Fruit fly (Drosophila melanogaster) whole organism, embryonic: ENCODE measurements around the gene Or7a.

Experiments
- Abd-B ChIP-seq: fragments of 200-800 bp; sonication (Bioruptor generic); optimal IDR thresholded peaks from 2 replicates; lab custom pipeline; 2018; ENCODE audit warnings: missing biosample characterization, mild to moderate bottlenecking, missing genetic modification characterization, moderate library complexity
- Bdp1 ChIP-seq: fragments of 200-800 bp; sonication (Bioruptor generic); optimal IDR thresholded peaks from 3 replicates; lab custom pipeline; 2016; ENCODE audit warnings: missing biosample characterization, missing genetic modification characterization
- CG10366 ChIP-seq: fragments of 200-800 bp; sonication (Bioruptor generic); IDR thresholded peaks from 2 replicates; pipeline ENCODE4 v1.3.6; 2022; ENCODE audit warnings: missing biosample characterization, missing genetic modification characterization
- CG10543 ChIP-seq: fragments of 200-800 bp; sonication (Bioruptor generic); optimal IDR thresholded peaks from 3 replicates; lab custom pipeline; 2017; ENCODE audit warnings: missing biosample characterization, mild to moderate bottlenecking, missing genetic modification characterization, moderate library complexity
- CG1233 ChIP-seq: fragments of 200-800 bp; sonication (Bioruptor generic); optimal IDR thresholded peaks from 4 replicates; lab custom pipeline; 2018; ENCODE audit warnings: missing biosample characterization, mild to moderate bottlenecking, missing genetic modification characterization
- CG17328 ChIP-seq: fragments of 200-800 bp; sonication (Bioruptor generic); IDR thresholded peaks from 2 replicates; pipeline ENCODE4 v1.3.6; 2022; ENCODE audit warnings: missing biosample characterization, missing genetic modification characterization
- CG31441 ChIP-seq: fragments of 200-800 bp; sonication (Bioruptor generic); IDR thresholded peaks from 2 replicates; pipeline ENCODE4 v1.3.6; 2022; ENCODE audit warnings: missing biosample characterization, missing genetic modification characterization
- CG32532 ChIP-seq: fragments of 200-800 bp; sonication (Bioruptor generic); IDR thresholded peaks from 2 replicates; pipeline ENCODE4 v1.3.6; 2022; ENCODE audit warnings: missing biosample characterization, missing genetic modification characterization
- CG4424 ChIP-seq: fragments of 200-800 bp; sonication (Bioruptor generic); optimal IDR thresholded peaks from 3 replicates; lab custom pipeline; 2016; ENCODE audit warnings: missing biosample characterization, missing genetic modification characterization
- CG5953 ChIP-seq: fragments of 200-800 bp; sonication (Bioruptor generic); IDR thresholded peaks from 2 replicates; pipeline ENCODE4 v1.3.6; 2022; ENCODE audit warnings: missing biosample characterization, missing genetic modification characterization
- CG8089 ChIP-seq: fragments of 200-800 bp; sonication (Bioruptor generic); optimal IDR thresholded peaks from 3 replicates; lab custom pipeline; 2016; ENCODE audit warnings: missing biosample characterization, missing genetic modification characterization
- CG8281 ChIP-seq: fragments of 200-800 bp; sonication (Bioruptor generic); optimal IDR thresholded peaks from 2 replicates; lab custom pipeline; 2018; ENCODE audit warnings: missing biosample characterization, mild to moderate bottlenecking, missing genetic modification characterization, moderate library complexity
- CG8924 ChIP-seq: fragments of 200-800 bp; optimal IDR thresholded peaks from 3 replicates; lab custom pipeline; 2019; ENCODE audit warnings: missing biosample characterization, mild to moderate bottlenecking, missing genetic modification characterization, moderate library complexity
- CG9727 ChIP-seq: fragments of 200-800 bp; sonication (Bioruptor generic); optimal IDR thresholded peaks from 3 replicates; lab custom pipeline; 2017; ENCODE audit warnings: missing biosample characterization, mild to moderate bottlenecking, missing genetic modification characterization
- CG9876 ChIP-seq: fragments of 200-800 bp; sonication (Bioruptor generic); optimal IDR thresholded peaks from 2 replicates; lab custom pipeline; 2016; ENCODE audit warnings: missing biosample characterization, missing genetic modification characterization
- Dip3 ChIP-seq: fragments of 200-800 bp; sonication (Bioruptor generic); optimal IDR thresholded peaks from 3 replicates; lab custom pipeline; 2016; ENCODE audit warnings: missing biosample characterization, missing genetic modification characterization
- Dll ChIP-seq: fragments of 200-800 bp; sonication (Bioruptor generic); IDR thresholded peaks from 4 replicates; pipeline ENCODE4 v1.3.6; 2022; ENCODE audit warnings: missing biosample characterization, missing genetic modification characterization; ENCODE audit not compliant: partially characterized antibody
- HLHmδ ChIP-seq: fragments of 200-800 bp; sonication (Bioruptor generic); optimal IDR thresholded peaks from 2 replicates; lab custom pipeline; 2018; ENCODE audit warnings: missing biosample characterization, mild to moderate bottlenecking, missing genetic modification characterization, moderate library complexity
- Hr3 ChIP-seq: fragments of 200-800 bp; sonication (Bioruptor generic); optimal IDR thresholded peaks from 3 replicates; lab custom pipeline; 2016; ENCODE audit warnings: missing biosample characterization, missing genetic modification characterization
- Myb ChIP-seq: fragments of 200-800 bp; sonication (Bioruptor generic); optimal IDR thresholded peaks from 2 replicates; lab custom pipeline; 2016; ENCODE audit warnings: missing biosample characterization, missing genetic modification characterization
- Opbp ChIP-seq: fragments of 200-800 bp; sonication (Bioruptor generic); IDR thresholded peaks from 3 replicates; pipeline ENCODE4 v1.3.6; 2022; ENCODE audit warnings: missing biosample characterization, missing genetic modification characterization; ENCODE audit not compliant: partially characterized antibody
- Pdp1 ChIP-seq, 2 experiments: fragments of 200-800 bp; sonication (Bioruptor generic); optimal IDR thresholded peaks; 3 replicates each; lab custom pipeline; 2016; ENCODE audit warnings: missing biosample characterization in 2 of 2, missing genetic modification characterization in 2 of 2, mild to moderate bottlenecking in 1 of 2, moderate library complexity in 1 of 2
- Rfx ChIP-seq: fragments of 200-800 bp; sonication (Bioruptor generic); IDR thresholded peaks from 2 replicates; pipeline ENCODE4 v1.3.6; 2022; ENCODE audit warnings: missing biosample characterization, missing genetic modification characterization
- Scr ChIP-seq: fragments of 200-800 bp; sonication (Bioruptor generic); IDR thresholded peaks from 2 replicates; pipeline ENCODE4 v1.3.6; 2022; ENCODE audit warnings: missing biosample characterization, missing genetic modification characterization; ENCODE audit not compliant: partially characterized antibody
- Side ChIP-seq: fragments of 200-800 bp; sonication (Bioruptor generic); optimal IDR thresholded peaks from 2 replicates; lab custom pipeline; 2016; ENCODE audit warnings: missing biosample characterization, missing genetic modification characterization
- Sox102F ChIP-seq: fragments of 200-800 bp; sonication (Bioruptor generic); optimal IDR thresholded peaks from 2 replicates; lab custom pipeline; 2018; ENCODE audit warnings: missing biosample characterization, mild to moderate bottlenecking, missing genetic modification characterization, moderate library complexity
- al ChIP-seq: fragments of 200-800 bp; sonication (Bioruptor generic); IDR thresholded peaks from 2 replicates; pipeline ENCODE4 v1.3.6; 2022; ENCODE audit warnings: missing biosample characterization, missing genetic modification characterization
- ash1 ChIP-seq: fragments of 200-800 bp; sonication (Bioruptor generic); optimal IDR thresholded peaks from 2 replicates; lab custom pipeline; 2018; ENCODE audit warnings: missing biosample characterization, mild to moderate bottlenecking, missing genetic modification characterization
- cas ChIP-seq: fragments of 200-800 bp; sonication (Bioruptor generic); IDR thresholded peaks from 2 replicates; pipeline ENCODE4 v1.3.6; 2022; ENCODE audit warnings: missing biosample characterization, missing genetic modification characterization
- cg ChIP-seq: fragments of 200-800 bp; sonication (Bioruptor generic); optimal IDR thresholded peaks from 3 replicates; lab custom pipeline; 2019; ENCODE audit warnings: missing biosample characterization, mild to moderate bottlenecking, missing genetic modification characterization, moderate library complexity
- cwo ChIP-seq: fragments of 200-800 bp; sonication (Bioruptor generic); optimal IDR thresholded peaks from 3 replicates; lab custom pipeline; 2017; ENCODE audit warnings: missing biosample characterization, missing genetic modification characterization, mild to moderate bottlenecking, moderate library complexity, missing genetic modification reagents
- dysf ChIP-seq: fragments of 200-800 bp; sonication (Bioruptor generic); IDR thresholded peaks from 3 replicates; pipeline ENCODE4 v1.3.6; 2022; ENCODE audit warnings: missing biosample characterization, missing genetic modification characterization
- exex ChIP-seq: fragments of 200-800 bp; sonication (Bioruptor generic); optimal IDR thresholded peaks from 4 replicates; lab custom pipeline; 2018; ENCODE audit warnings: missing biosample characterization, mild to moderate bottlenecking, missing genetic modification characterization, moderate library complexity
- gsb-n ChIP-seq: fragments of 200-800 bp; sonication (Bioruptor generic); optimal IDR thresholded peaks from 3 replicates; lab custom pipeline; 2018; ENCODE audit warnings: missing biosample characterization, mild to moderate bottlenecking, missing genetic modification characterization
- hth ChIP-seq: fragments of >200 bp; optimal IDR thresholded peaks from 2 replicates; lab custom pipeline; 2017; ENCODE audit warnings: inconsistent platforms
- jing ChIP-seq: fragments of 200-800 bp; sonication (Bioruptor generic); optimal IDR thresholded peaks from 2 replicates; lab custom pipeline; 2018; ENCODE audit warnings: missing biosample characterization, mild to moderate bottlenecking, missing genetic modification characterization
- luna ChIP-seq: fragments of 200-800 bp; sonication (Bioruptor generic); optimal IDR thresholded peaks from 2 replicates; lab custom pipeline; 2016; ENCODE audit warnings: missing biosample characterization, missing genetic modification characterization
- mam ChIP-seq: fragments of 200-800 bp; sonication (Bioruptor generic); optimal IDR thresholded peaks from 3 replicates; lab custom pipeline; 2016; ENCODE audit warnings: missing biosample characterization, missing genetic modification characterization
- onecut ChIP-seq: fragments of 200-800 bp; sonication (Bioruptor generic); IDR thresholded peaks from 2 replicates; pipeline ENCODE4 v1.3.6; 2022; ENCODE audit warnings: missing biosample characterization, missing genetic modification characterization
- pan ChIP-seq, 4 experiments: fragments of >200 bp in 3 of 4; fragments of 200-800 bp in 1 of 4; sonication (Bioruptor generic) in 1 of 4; optimal IDR thresholded peaks in 3 of 4; IDR thresholded peaks in 1 of 4; 2 replicates each; pipeline versions ENCODE4 v1.3.6 to Lab custom; 2017 to 2022; ENCODE audit warnings: missing biosample characterization in 2 of 4, missing genetic modification characterization in 2 of 4, mixed read lengths in 1 of 4
- phol ChIP-seq: fragments of 200-800 bp; sonication (Bioruptor generic); optimal IDR thresholded peaks from 3 replicates; lab custom pipeline; 2018; ENCODE audit warnings: missing biosample characterization, mild to moderate bottlenecking, missing genetic modification characterization, moderate library complexity
- psq ChIP-seq: fragments of 200-800 bp; sonication (Bioruptor generic); optimal IDR thresholded peaks from 2 replicates; lab custom pipeline; 2017; ENCODE audit warnings: missing biosample characterization, missing genetic modification characterization
- pum ChIP-seq: fragments of 200-800 bp; sonication (Bioruptor generic); optimal IDR thresholded peaks from 2 replicates; lab custom pipeline; 2016; ENCODE audit warnings: missing biosample characterization, missing genetic modification characterization
- run ChIP-seq: fragments of 200-800 bp; sonication (Bioruptor generic); optimal IDR thresholded peaks from 3 replicates; lab custom pipeline; 2018; ENCODE audit warnings: missing biosample characterization, mild to moderate bottlenecking, missing genetic modification characterization
- sc ChIP-seq, 3 experiments: fragments of >200 bp in 2 of 3; fragments of 200-800 bp in 1 of 3; sonication (Bioruptor generic) in 1 of 3; optimal IDR thresholded peaks; 2 replicates in 2 of 3; 3 replicates in 1 of 3; lab custom pipeline; 2017; ENCODE audit warnings: mild to moderate bottlenecking in 1 of 3, missing biosample characterization in 1 of 3, missing genetic modification characterization in 1 of 3, missing genetic modification reagents in 1 of 3
- schlank ChIP-seq: fragments of 200-800 bp; sonication (Bioruptor generic); optimal IDR thresholded peaks from 2 replicates; lab custom pipeline; 2018; ENCODE audit warnings: missing biosample characterization, mild to moderate bottlenecking, missing genetic modification characterization
- slou ChIP-seq: fragments of 200-800 bp; sonication (Bioruptor generic); optimal IDR thresholded peaks from 3 replicates; lab custom pipeline; 2016; ENCODE audit warnings: missing biosample characterization, missing genetic modification characterization
- unpg ChIP-seq: fragments of 200-800 bp; sonication (Bioruptor generic); optimal IDR thresholded peaks from 3 replicates; lab custom pipeline; 2018; ENCODE audit warnings: missing biosample characterization, mild to moderate bottlenecking, missing genetic modification characterization, moderate library complexity

Or7a gene

DNA sequence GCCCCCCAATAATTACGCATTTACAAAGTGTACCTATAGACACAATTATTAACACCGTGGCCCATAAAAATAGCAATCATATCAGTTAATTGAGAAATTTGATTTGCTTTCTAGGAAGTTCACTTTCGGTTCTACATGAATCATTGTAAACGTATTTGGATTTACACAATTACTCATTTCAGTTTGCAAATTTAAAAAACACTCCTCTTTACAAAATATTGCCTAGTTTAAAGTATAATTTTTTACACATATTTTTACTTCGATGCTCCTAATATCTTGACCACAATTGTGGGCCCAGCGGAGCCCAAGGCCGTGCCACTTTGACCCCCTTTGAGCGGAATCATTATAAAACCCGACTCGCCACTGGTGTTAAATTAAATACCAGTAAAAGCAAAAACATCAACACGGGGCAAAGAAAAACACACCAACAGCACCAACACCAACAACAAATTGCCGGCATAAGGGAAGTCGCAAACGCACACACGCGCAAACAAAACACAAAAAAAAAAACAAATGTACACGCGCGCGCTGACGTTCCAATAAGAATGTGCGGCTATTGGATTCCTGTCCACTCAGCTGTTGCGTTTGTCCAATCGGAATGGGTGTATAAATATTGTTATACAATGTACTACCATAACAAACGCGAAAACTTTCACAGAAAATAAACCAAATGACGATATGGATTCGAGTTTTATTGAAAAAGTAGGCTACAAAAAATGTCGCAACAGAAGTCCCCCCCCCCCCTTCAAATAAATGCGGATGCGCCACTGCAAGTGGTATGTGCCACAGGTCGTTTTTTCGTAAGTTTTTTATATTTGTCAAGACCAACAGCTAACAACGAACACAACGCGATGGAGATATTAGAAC, 50.8 kb downstream of the Or7a start (continued):
- TF ChIP-seq Dip3 (GFP tag; lab: Kevin White, UChicago): peak; percentile 47
- TF ChIP-seq Opbp: no peak
- no peak for TF ChIP-seq Hr3 (GFP tag; lab: Kevin White, UChicago)
- TF ChIP-seq sc (optimal IDR thresholded peaks at IDR 0.05; lab: Kevin White, UChicago): no peak
- TF ChIP-seq sc (GFP tag; optimal IDR thresholded peaks at IDR 0.05; lab: Kevin White, UChicago): no peak
- no peak for TF ChIP-seq onecut
- no peak for TF ChIP-seq ash1
- peak; percentile 4 for TF ChIP-seq luna (GFP tag; lab: Kevin White, UChicago)
- peak; percentile 75 for TF ChIP-seq unpg
- peak; percentile 73 for TF ChIP-seq dysf (GFP tag; lab: Robert Waterston, UW)
- peak; percentile 70 for TF ChIP-seq cwo (GFP tag; lab: Kevin White, UChicago)
- TF ChIP-seq CG1233 (GFP tag; lab: Kevin White, UChicago): peak; percentile 49
- TF ChIP-seq pum: peak; percentile 15
- no peak for TF ChIP-seq CG8089 (GFP tag; lab: Kevin White, UChicago)
- peak; percentile 18 for TF ChIP-seq Side (GFP tag; lab: Kevin White, UChicago)
- TF ChIP-seq HLHmδ: no peak
- TF ChIP-seq CG10543 (GFP tag; lab: Kevin White, UChicago): peak; percentile 57
- TF ChIP-seq cg (GFP tag; lab: Kevin White, UChicago): peak; percentile 29
- peak; percentile 64 for TF ChIP-seq CG8924 (tag; lab: Kevin White, UChicago)
- TF ChIP-seq Dll (GFP tag; lab: Robert Waterston, UW): no peak
- no peak for TF ChIP-seq mam
- TF ChIP-seq Pdp1 (GFP tag; optimal IDR thresholded peaks at IDR 0.05; lab: Kevin White, UChicago): no peak
- 0 out of 2 replicates have a peak, but pooled peaks have one; percentile 24 for TF ChIP-seq CG17328 (GFP tag; lab: Robert Waterston, UW)
- TF ChIP-seq slou: no peak
- no peak for TF ChIP-seq CG8281 (tag; lab: Kevin White, UChicago)
- TF ChIP-seq Myb (GFP tag; lab: Kevin White, UChicago): peak; percentile 33
- TF ChIP-seq exex (tag; lab: Kevin White, UChicago): peak; percentile 24
- TF ChIP-seq CG9876: no peak
- TF ChIP-seq Sox102F (GFP tag; lab: Kevin White, UChicago): peak; percentile 64
- peak; percentile 48 for TF ChIP-seq CG4424
- no peak for TF ChIP-seq pan (optimal IDR thresholded peaks at IDR 0.05; lab: Kevin White, UChicago)
- TF ChIP-seq pan (GFP tag; optimal IDR thresholded peaks at IDR 0.05 in 1 of 2, IDR thresholded peaks at IDR 0.05 in 1 of 2): peak in 1 of 2 experiments; percentile 73
- TF ChIP-seq Rfx (GFP tag; lab: Robert Waterston, UW): peak; percentile 74
- TF ChIP-seq Abd-B: peak; percentile 56
- TF ChIP-seq al (GFP tag; lab: Robert Waterston, UW): peak; percentile 57
- TF ChIP-seq phol (tag; lab: Kevin White, UChicago): peak; percentile 55
- no peak for TF ChIP-seq hth (lab: Kevin White, UChicago)
- TF ChIP-seq Bdp1 (GFP tag; lab: Kevin White, UChicago): peak; percentile 28
- no peak for TF ChIP-seq gsb-n (tag; lab: Kevin White, UChicago)
- no peak for TF ChIP-seq cas (GFP tag; lab: Robert Waterston, UW)
- peak; percentile 42 for TF ChIP-seq run (tag; lab: Kevin White, UChicago)
- TF ChIP-seq jing: no peak
- peak; percentile 70; the same call in 1 of the 2 replicates for TF ChIP-seq CG32532 (GFP tag; lab: Robert Waterston, UW)
- TF ChIP-seq CG9727 (GFP tag; lab: Kevin White, UChicago): peak; percentile 58
- TF ChIP-seq schlank: peak; percentile 69
- TF ChIP-seq CG31441 (GFP tag; lab: Robert Waterston, UW): peak; percentile 62
- TF ChIP-seq CG10366: peak; percentile 43
- TF ChIP-seq Scr (GFP tag; lab: Robert Waterston, UW): no peak
- no peak for TF ChIP-seq CG5953 (GFP tag; lab: Robert Waterston, UW)
- TF ChIP-seq psq (GFP tag; lab: Kevin White, UChicago): no peak
